Worm (Caenorhabditis elegans): ENCODE results near the gene mig-5.

mig-5 gene

DNA sequence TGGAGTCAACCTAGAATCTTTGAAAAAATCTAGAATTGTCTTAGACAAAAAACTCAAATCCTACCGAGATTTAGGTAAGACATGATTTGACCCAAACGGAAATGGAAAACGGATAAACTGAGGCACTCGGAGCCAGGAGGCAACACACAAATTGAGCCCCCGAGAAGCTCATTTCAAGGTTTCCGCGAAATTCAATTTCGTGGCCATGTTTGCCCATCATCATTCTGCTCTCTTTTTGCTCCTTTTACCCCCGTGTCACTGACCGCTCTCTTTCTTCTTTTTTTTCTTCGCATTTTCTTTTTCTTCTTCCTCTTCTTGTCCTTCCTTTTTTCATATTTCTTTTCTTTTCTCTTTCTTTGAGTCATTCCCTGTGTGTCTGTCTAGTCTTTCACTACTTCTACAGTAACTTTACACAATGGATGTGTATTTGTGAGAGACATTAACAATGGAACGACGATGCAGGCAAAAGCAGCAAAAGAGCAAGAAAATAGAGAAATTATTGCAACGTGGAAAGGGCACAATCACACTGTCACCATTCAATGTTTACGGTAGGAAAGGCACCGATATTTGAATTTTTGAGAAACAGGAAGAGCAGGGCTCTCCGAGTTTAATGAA, 32.0 kb downstream of the mig-5 start:
- TF ChIP-seq ces-1 (GFP tag; optimal IDR thresholded peaks at IDR 0.05) (peak; percentile 88), cnd-1 (tag; optimal IDR thresholded peaks at IDR 0.05) (no peak)

DNA sequence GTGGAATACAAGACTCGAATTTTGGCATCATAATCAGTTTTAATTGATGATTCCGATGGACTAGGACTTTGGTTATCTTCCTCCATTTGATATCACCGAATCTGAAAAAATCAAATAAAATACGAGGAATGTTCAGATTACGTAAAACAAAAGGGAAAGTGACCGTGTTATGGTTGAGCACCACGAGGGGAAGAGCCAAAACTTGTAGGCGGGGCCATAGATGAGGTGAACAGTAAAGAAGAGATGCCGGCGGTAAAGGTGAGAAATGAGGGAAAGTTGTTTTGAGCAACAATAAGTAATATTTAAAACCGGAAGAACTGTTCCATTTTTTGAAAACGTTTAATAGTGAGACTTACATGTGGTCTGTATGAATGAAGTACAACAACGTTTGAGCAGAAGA, 34.9 kb downstream of the mig-5 start, which contains the start of gene F10B5.3:
F10B5.3 (minus strand) TSS at position 101 of the 400 bp plus-strand sequence.
- TF ChIP-seq cnd-1 (tag; optimal IDR thresholded peaks at IDR 0.05) (no peak), ham-2 (GFP tag; optimal IDR thresholded peaks at IDR 0.05) (no peak), elt-3 (tag; optimal IDR thresholded peaks at IDR 0.05) (no peak), ztf-11 (tag; optimal IDR thresholded peaks at IDR 0.05) (no peak), drap-1 (GFP tag; optimal IDR thresholded peaks at IDR 0.05) (no peak), lin-32 (GFP tag; optimal IDR thresholded peaks at IDR 0.05) (no peak), mep-1 (tag; optimal IDR thresholded peaks at IDR 0.05) (no peak), mls-2 (tag; optimal IDR thresholded peaks at IDR 0.05) (no peak), lin-13 (tag; optimal IDR thresholded peaks at IDR 0.05) (no peak), sem-2 (GFP tag; optimal IDR thresholded peaks at IDR 0.05) (no peak), unc-120 (tag; optimal IDR thresholded peaks at IDR 0.05; ENCODE audit: poor library complexity, severe bottlenecking) (no peak), nhr-2 (tag; optimal IDR thresholded peaks at IDR 0.05) (no peak), nhr-237 (tag; optimal IDR thresholded peaks at IDR 0.05) (no peak), ceh-83 (GFP tag; optimal IDR thresholded peaks at IDR 0.05) (no peak), ceh-43 (GFP tag; optimal IDR thresholded peaks at IDR 0.05) (no peak), ceh-39 (tag; optimal IDR thresholded peaks at IDR 0.05) (no peak), unc-62 (GFP tag; optimal IDR thresholded peaks at IDR 0.05) (no peak), sptf-1 (tag; optimal IDR thresholded peaks at IDR 0.05) (no peak)

DNA sequence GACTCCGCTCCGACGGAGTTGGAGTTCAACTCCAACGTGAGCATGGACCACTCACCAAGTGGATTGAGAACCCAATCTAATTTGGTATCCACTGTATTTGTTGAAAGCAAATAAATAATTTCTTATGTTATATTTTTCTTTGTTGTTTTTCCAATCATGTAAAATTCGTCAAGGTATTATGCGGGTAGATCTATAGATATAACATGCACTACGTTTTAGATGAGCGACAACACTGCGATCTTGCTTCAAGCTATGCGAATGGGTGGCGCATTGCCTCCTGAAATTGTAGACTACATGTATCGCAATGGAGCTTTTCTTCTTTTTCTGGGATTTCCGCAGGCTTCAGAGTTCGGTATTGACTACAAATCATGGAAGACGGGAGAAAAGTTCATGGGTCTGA, 40.3 kb downstream of the mig-5 start, which contains the start of gene F10B5.2:
F10B5.2 (plus strand) TSS at position 220 of the 400 bp plus-strand sequence.
- no peak for TF ChIP-seq zip-8 (tag; optimal IDR thresholded peaks at IDR 0.05)
- no peak for TF ChIP-seq tbx-8 (GFP tag; optimal IDR thresholded peaks at IDR 0.05)
- TF ChIP-seq nhr-76 (tag; optimal IDR thresholded peaks at IDR 0.05), result no peak
- TF ChIP-seq mab-5 (tag; optimal IDR thresholded peaks at IDR 0.05), result no peak
- no peak for TF ChIP-seq blmp-1 (tag; optimal IDR thresholded peaks at IDR 0.05)
- TF ChIP-seq bed-3 (GFP tag; optimal IDR thresholded peaks at IDR 0.05), result no peak
- TF ChIP-seq mep-1 (tag; optimal IDR thresholded peaks at IDR 0.05), result no peak
- no peak for TF ChIP-seq mls-2 (tag; optimal IDR thresholded peaks at IDR 0.05)
- no peak for TF ChIP-seq hlh-1 (tag; optimal IDR thresholded peaks at IDR 0.05)
- TF ChIP-seq nhr-2 (tag; optimal IDR thresholded peaks at IDR 0.05), result no peak
- TF ChIP-seq unc-120 (tag; optimal IDR thresholded peaks at IDR 0.05; ENCODE audit: poor library complexity, severe bottlenecking), result no peak
- no peak for TF ChIP-seq flh-1 (GFP tag; optimal IDR thresholded peaks at IDR 0.05)
- no peak for TF ChIP-seq ztf-11 (tag; optimal IDR thresholded peaks at IDR 0.05)
- TF ChIP-seq nhr-28 (tag; optimal IDR thresholded peaks at IDR 0.05), result no peak
- TF ChIP-seq nhr-12 (tag; optimal IDR thresholded peaks at IDR 0.05), result no peak
- no peak for TF ChIP-seq lsy-2 (tag; optimal IDR thresholded peaks at IDR 0.05)
- no peak for TF ChIP-seq unc-39 (tag; optimal IDR thresholded peaks at IDR 0.05)
- TF ChIP-seq ceh-83 (GFP tag; optimal IDR thresholded peaks at IDR 0.05), result no peak
- no peak for TF ChIP-seq lin-13 (tag; optimal IDR thresholded peaks at IDR 0.05)

DNA sequence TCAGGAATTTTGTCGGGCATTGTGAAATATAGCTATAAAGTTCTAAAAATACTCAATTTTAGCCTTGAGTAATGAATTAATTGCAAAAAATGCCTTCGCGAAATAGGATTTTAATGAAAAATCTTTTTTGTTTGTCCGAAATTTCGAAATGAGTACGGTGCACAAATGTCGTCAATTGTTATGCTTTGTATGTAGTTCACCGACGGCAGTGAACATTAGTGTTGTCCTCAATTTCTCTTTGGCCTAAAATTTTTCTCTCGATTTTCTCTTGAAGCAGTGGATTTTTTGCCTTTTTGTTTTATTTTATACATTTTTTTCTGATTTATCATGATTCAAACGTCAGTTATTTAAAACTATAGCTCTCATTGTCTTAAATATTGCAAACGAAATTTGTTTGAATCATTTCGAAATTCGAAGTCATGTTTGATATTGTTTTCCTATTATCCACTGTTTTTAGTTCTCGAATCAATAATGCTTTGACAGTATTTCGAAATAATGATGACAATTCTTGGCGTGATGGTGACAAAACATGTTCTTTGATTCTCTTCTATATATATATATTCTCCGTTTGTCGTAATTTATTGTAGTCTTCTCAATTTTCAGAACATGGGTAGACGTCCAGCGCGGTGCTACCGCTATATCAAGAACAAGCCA, 41.4 kb downstream of the mig-5 start, which contains the start of the genes ints-11 and rpl-10:
ints-11 (minus strand) TSS at position 201 of the 654 bp plus-strand sequence.
rpl-10 (plus strand) TSS at position 604 of the 654 bp plus-strand sequence.
- TF ChIP-seq mep-1 (tag; optimal IDR thresholded peaks at IDR 0.05), result no peak
- no peak for TF ChIP-seq mab-5 (tag; optimal IDR thresholded peaks at IDR 0.05)
- TF ChIP-seq unc-62 (GFP tag; optimal IDR thresholded peaks at IDR 0.05), result no peak
- TF ChIP-seq bed-3 (GFP tag; optimal IDR thresholded peaks at IDR 0.05), result no peak
- TF ChIP-seq blmp-1 (tag; optimal IDR thresholded peaks at IDR 0.05), result no peak
- no peak for TF ChIP-seq ceh-83 (GFP tag; optimal IDR thresholded peaks at IDR 0.05)
- TF ChIP-seq nhr-2 (tag; optimal IDR thresholded peaks at IDR 0.05), result no peak
- TF ChIP-seq lsy-2 (tag; optimal IDR thresholded peaks at IDR 0.05), result peak; percentile 94
- no peak for TF ChIP-seq ceh-43 (GFP tag; optimal IDR thresholded peaks at IDR 0.05)
- TF ChIP-seq tbx-8 (GFP tag; optimal IDR thresholded peaks at IDR 0.05), result no peak
- no peak for TF ChIP-seq zip-8 (tag; optimal IDR thresholded peaks at IDR 0.05)
- no peak for TF ChIP-seq unc-39 (tag; optimal IDR thresholded peaks at IDR 0.05)
- TF ChIP-seq hlh-1 (tag; optimal IDR thresholded peaks at IDR 0.05), result peak; percentile 40
- no peak for TF ChIP-seq elt-1 (tag; optimal IDR thresholded peaks at IDR 0.05; ENCODE audit: borderline replicate concordance, insufficient read depth)
- TF ChIP-seq ham-2 (GFP tag; optimal IDR thresholded peaks at IDR 0.05), result no peak
- TF ChIP-seq drap-1 (GFP tag; optimal IDR thresholded peaks at IDR 0.05), result no peak
- TF ChIP-seq ces-1 (GFP tag; optimal IDR thresholded peaks at IDR 0.05), result no peak
- no peak for TF ChIP-seq unc-120 (tag; optimal IDR thresholded peaks at IDR 0.05; ENCODE audit: poor library complexity, severe bottlenecking)
- peak; percentile 57 for TF ChIP-seq nhr-237 (tag; optimal IDR thresholded peaks at IDR 0.05)
- no peak for TF ChIP-seq nhr-28 (tag; optimal IDR thresholded peaks at IDR 0.05)

All from whole organism, mixed stage, embryonic.